Worm (Caenorhabditis elegans): ENCODE data around the gene heri-1.

Gene heri-1

ce11 chrII:6147131-6147530, 34.1 kb upstream of the heri-1 start:
- TF ChIP-seq atf-7 (tag; optimal IDR thresholded peaks at IDR 0.05) (no peak), Y95B8A.8 (GFP tag; IDR thresholded peaks at IDR 0.05) (no peak), Y67H2A.10 (GFP tag; conservative IDR thresholded peaks at IDR 0.05) (no peak)

ce11 chrII:6142539-6142938, 29.5 kb upstream of the heri-1 start:
- TF ChIP-seq dox-1 (GFP tag; IDR thresholded peaks at IDR 0.05) (no peak), T26A5.8 (tag; optimal IDR thresholded peaks at IDR 0.05) (no peak), bed-1 (GFP tag; IDR thresholded peaks at IDR 0.05) (no peak), lin-35 (GFP tag; optimal IDR thresholded peaks at IDR 0.05) (no peak), aptf-2 (GFP tag; conservative IDR thresholded peaks at IDR 0.05) (no peak), F55B11.4 (tag; optimal IDR thresholded peaks at IDR 0.05; ENCODE audit: borderline replicate concordance, insufficient read depth) (no peak), hmg-1.2 (GFP tag; IDR thresholded peaks at IDR 0.05) (no peak), hrde-1 (tag; optimal IDR thresholded peaks at IDR 0.05; ENCODE audit: borderline replicate concordance) (no peak), cebp-1 (GFP tag; IDR thresholded peaks at IDR 0.05) (no peak), cebp-1 (tag; optimal IDR thresholded peaks at IDR 0.05) (no peak), madf-10 (tag; optimal IDR thresholded peaks at IDR 0.05) (no peak), ceh-79 (tag; optimal IDR thresholded peaks at IDR 0.05) (no peak)

ce11 chrII:6139484-6139883, 26.5 kb upstream of the heri-1 start:
- TF ChIP-seq ceh-91 (GFP tag; IDR thresholded peaks at IDR 0.05) (no peak), tbx-9 (tag; optimal IDR thresholded peaks at IDR 0.05; ENCODE audit: borderline replicate concordance) (no peak), lag-1 (GFP tag; IDR thresholded peaks at IDR 0.05) (no peak), hmg-1.2 (GFP tag; IDR thresholded peaks at IDR 0.05) (no peak), bed-1 (GFP tag; IDR thresholded peaks at IDR 0.05) (no peak), ztf-3 (GFP tag; optimal IDR thresholded peaks at IDR 0.05) (no peak), efl-1 (GFP tag; optimal IDR thresholded peaks at IDR 0.05) (no peak), nhr-80 (tag; optimal IDR thresholded peaks at IDR 0.05) (no peak), F37B4.10 (GFP tag; IDR thresholded peaks at IDR 0.05) (no peak), D2030.7 (GFP tag; IDR thresholded peaks at IDR 0.05) (no peak), B0336.3 (GFP tag; IDR thresholded peaks at IDR 0.05) (no peak), lsl-1 (GFP tag; optimal IDR thresholded peaks at IDR 0.05) (no peak), ztf-6 (GFP tag; IDR thresholded peaks at IDR 0.05) (no peak)

- TF ChIP-seq lag-1 (GFP tag; IDR thresholded peaks at IDR 0.05) (no peak), F23B12.7 (tag; optimal IDR thresholded peaks at IDR 0.05; ENCODE audit: insufficient read depth) (no peak), egl-18 (GFP tag; IDR thresholded peaks at IDR 0.05) (no peak), unc-130 (GFP tag; optimal IDR thresholded peaks at IDR 0.05) (no peak), Y79H2A.3 (GFP tag; conservative IDR thresholded peaks at IDR 0.05) (no peak), madf-6 (GFP tag; IDR thresholded peaks at IDR 0.05) (no peak), atf-7 (tag; optimal IDR thresholded peaks at IDR 0.05) (no peak)
Measured at ce11 chrII:6138138-6138537, 25.1 kb upstream of the heri-1 start.

ce11 chrII:6136712-6137111, 23.7 kb upstream of the heri-1 start:
- TF ChIP-seq attf-5 (GFP tag; optimal IDR thresholded peaks at IDR 0.05) = no peak
- TF ChIP-seq ccch-3 (GFP tag; optimal IDR thresholded peaks at IDR 0.05) = no peak
- TF ChIP-seq lin-26 (GFP tag; IDR thresholded peaks at IDR 0.05) = no peak
- TF ChIP-seq mcd-1 (GFP tag; IDR thresholded peaks at IDR 0.05) = no peak
- no peak for TF ChIP-seq Y79H2A.3 (GFP tag; conservative IDR thresholded peaks at IDR 0.05)
- no peak for TF ChIP-seq repo-1 (tag; optimal IDR thresholded peaks at IDR 0.05)
- no peak for TF ChIP-seq efl-1 (GFP tag; optimal IDR thresholded peaks at IDR 0.05)
- no peak for TF ChIP-seq pha-4 (tag; optimal IDR thresholded peaks at IDR 0.05)
